Fruit fly (Drosophila melanogaster) whole organism, embryonic: ENCODE data around the gene CG31249.
A peak's percentile ranks its signal among the peaks of the same experiment; 100 is the strongest.

Source experiments
- Atf-2 ChIP-seq: fragments of 200-800 bp; sonication (Bioruptor generic); optimal IDR thresholded peaks from 2 replicates; lab custom pipeline; 2016; ENCODE audit warnings: missing biosample characterization, missing genetic modification characterization
- Atf6 ChIP-seq: fragments of 200-800 bp; sonication (Bioruptor generic); IDR thresholded peaks from 2 replicates; pipeline ENCODE4 v1.3.6; 2022; ENCODE audit warnings: missing biosample characterization, missing genetic modification characterization
- Blimp-1 ChIP-seq: fragments of 200-800 bp; sonication (Bioruptor generic); optimal IDR thresholded peaks from 3 replicates; lab custom pipeline; 2018; ENCODE audit warnings: missing biosample characterization, missing genetic modification characterization, mild to moderate bottlenecking, moderate library complexity, missing genetic modification reagents
- CG10267 ChIP-seq: fragments of 200-800 bp; sonication (Bioruptor generic); optimal IDR thresholded peaks from 2 replicates; lab custom pipeline; 2018; ENCODE audit warnings: missing biosample characterization, mild to moderate bottlenecking, missing genetic modification characterization, moderate library complexity
- CG10366 ChIP-seq: fragments of 200-800 bp; sonication (Bioruptor generic); IDR thresholded peaks from 2 replicates; pipeline ENCODE4 v1.3.6; 2022; ENCODE audit warnings: missing biosample characterization, missing genetic modification characterization
- CG10431 ChIP-seq: fragments of 200-800 bp; sonication (Bioruptor generic); optimal IDR thresholded peaks from 3 replicates; lab custom pipeline; 2018; ENCODE audit warnings: missing biosample characterization, mild to moderate bottlenecking, missing genetic modification characterization
- CG10543 ChIP-seq: fragments of 200-800 bp; sonication (Bioruptor generic); optimal IDR thresholded peaks from 3 replicates; lab custom pipeline; 2017; ENCODE audit warnings: missing biosample characterization, mild to moderate bottlenecking, missing genetic modification characterization, moderate library complexity
- CG10565 ChIP-seq: fragments of 200-800 bp; sonication (Bioruptor generic); optimal IDR thresholded peaks from 3 replicates; lab custom pipeline; 2016; ENCODE audit warnings: missing biosample characterization, mild to moderate bottlenecking, missing genetic modification characterization
- CG12071 ChIP-seq: fragments of 200-800 bp; sonication (Bioruptor generic); optimal IDR thresholded peaks from 3 replicates; lab custom pipeline; 2018; ENCODE audit warnings: missing biosample characterization, mild to moderate bottlenecking, missing genetic modification characterization
- CG13424 ChIP-seq: fragments of 200-800 bp; sonication (Bioruptor generic); optimal IDR thresholded peaks from 2 replicates; lab custom pipeline; 2019; ENCODE audit warnings: missing biosample characterization, mild to moderate bottlenecking, missing genetic modification characterization, moderate library complexity
- CG16813 ChIP-seq: fragments of 200-800 bp; sonication (Bioruptor generic); IDR thresholded peaks from 3 replicates; pipeline ENCODE4 v1.3.6; 2022; ENCODE audit warnings: missing biosample characterization, missing genetic modification characterization; ENCODE audit not compliant: partially characterized antibody
- CG17385 ChIP-seq: fragments of 200-800 bp; sonication (Bioruptor generic); optimal IDR thresholded peaks from 3 replicates; lab custom pipeline; 2018; ENCODE audit warnings: missing biosample characterization, mild to moderate bottlenecking, missing genetic modification characterization
- CG2120 ChIP-seq: fragments of 200-800 bp; sonication (Bioruptor generic); optimal IDR thresholded peaks from 3 replicates; lab custom pipeline; 2016; ENCODE audit warnings: missing biosample characterization, missing genetic modification characterization
- CG3065 ChIP-seq: fragments of 200-800 bp; sonication (Bioruptor generic); optimal IDR thresholded peaks from 2 replicates; lab custom pipeline; 2016; ENCODE audit warnings: missing biosample characterization, missing genetic modification characterization
- CG3163 ChIP-seq: fragments of 200-800 bp; sonication (Bioruptor generic); optimal IDR thresholded peaks from 3 replicates; lab custom pipeline; 2016; ENCODE audit warnings: missing biosample characterization, missing genetic modification characterization
- CG4360 ChIP-seq: fragments of 200-800 bp; sonication (Bioruptor generic); IDR thresholded peaks from 2 replicates; pipeline ENCODE4 v1.3.6; 2022; ENCODE audit warnings: missing biosample characterization, missing genetic modification characterization
- CG4854 ChIP-seq: fragments of 200-800 bp; sonication (Bioruptor generic); optimal IDR thresholded peaks from 2 replicates; lab custom pipeline; 2016; ENCODE audit warnings: missing biosample characterization, missing genetic modification characterization, inconsistent platforms
- CG6791 ChIP-seq: fragments of 200-800 bp; sonication (Bioruptor generic); IDR thresholded peaks from 3 replicates; pipeline ENCODE4 v1.3.6; 2022; ENCODE audit warnings: missing biosample characterization, missing genetic modification characterization; ENCODE audit not compliant: partially characterized antibody
- CG6854 ChIP-seq: fragments of 200-800 bp; sonication (Bioruptor generic); optimal IDR thresholded peaks from 3 replicates; lab custom pipeline; 2017; ENCODE audit warnings: missing biosample characterization, mild to moderate bottlenecking, missing genetic modification characterization
- CG8478 ChIP-seq: fragments of >200 bp; optimal IDR thresholded peaks from 2 replicates; lab custom pipeline; 2018
- CG8765 ChIP-seq: fragments of 200-800 bp; sonication (Bioruptor generic); IDR thresholded peaks from 2 replicates; pipeline ENCODE4 v1.3.6; 2022; ENCODE audit warnings: missing biosample characterization, missing genetic modification characterization
- D ChIP-seq, 2 experiments: fragments of 200-800 bp in 1 of 2; fragments of >200 bp in 1 of 2; sonication (Bioruptor generic) in 1 of 2; optimal IDR thresholded peaks; 2 replicates in 1 of 2; 3 replicates in 1 of 2; lab custom pipeline; 2017; ENCODE audit warnings: mild to moderate bottlenecking in 1 of 2, missing biosample characterization in 1 of 2, missing genetic modification characterization in 1 of 2, missing genetic modification reagents in 1 of 2
- Drgx ChIP-seq: fragments of 200-800 bp; sonication (Bioruptor generic); IDR thresholded peaks from 2 replicates; pipeline ENCODE4 v1.3.6; 2022; ENCODE audit warnings: missing biosample characterization, missing genetic modification characterization
- Hr51 ChIP-seq, 2 experiments: fragments of 200-800 bp; sonication (Bioruptor generic); optimal IDR thresholded peaks; 2 replicates in 1 of 2; 3 replicates in 1 of 2; lab custom pipeline; 2016 to 2018; ENCODE audit warnings: missing biosample characterization in 2 of 2, missing genetic modification characterization in 2 of 2, mild to moderate bottlenecking in 1 of 2, moderate library complexity in 1 of 2
- Hr78 ChIP-seq, 2 experiments: fragments of 200-800 bp in 1 of 2; fragments of >200 bp in 1 of 2; sonication (Bioruptor generic) in 1 of 2; optimal IDR thresholded peaks; 2 replicates each; lab custom pipeline; 2017 to 2019; ENCODE audit warnings: missing biosample characterization in 2 of 2, missing genetic modification characterization in 2 of 2, mild to moderate bottlenecking in 1 of 2, moderate library complexity in 1 of 2
- Hsf ChIP-seq: fragments of 200-800 bp; sonication (Bioruptor generic); optimal IDR thresholded peaks from 3 replicates; lab custom pipeline; 2016; ENCODE audit warnings: missing biosample characterization, missing genetic modification characterization
- Lim3 ChIP-seq: fragments of 200-800 bp; sonication (Bioruptor generic); IDR thresholded peaks from 2 replicates; pipeline ENCODE4 v1.3.6; 2022; ENCODE audit warnings: missing biosample characterization, missing genetic modification characterization
- Med ChIP-seq: fragments of 200-800 bp; sonication (Bioruptor generic); peaks from one replicate; lab custom pipeline; 2016; ENCODE audit warnings: missing biosample characterization, missing genetic modification characterization, mild to moderate bottlenecking, inconsistent platforms, moderate library complexity
- Optix ChIP-seq: fragments of 200-800 bp; sonication (Bioruptor generic); IDR thresholded peaks from 3 replicates; pipeline ENCODE4 v1.3.6; 2022; ENCODE audit warnings: missing biosample characterization, missing genetic modification characterization
- Sox102F ChIP-seq: fragments of 200-800 bp; sonication (Bioruptor generic); optimal IDR thresholded peaks from 2 replicates; lab custom pipeline; 2018; ENCODE audit warnings: missing biosample characterization, mild to moderate bottlenecking, missing genetic modification characterization, moderate library complexity
- Ssrp ChIP-seq: fragments of 200-800 bp; sonication (Bioruptor generic); optimal IDR thresholded peaks from 2 replicates; lab custom pipeline; 2018; ENCODE audit warnings: missing biosample characterization, mild to moderate bottlenecking, missing genetic modification characterization, moderate library complexity
- amos ChIP-seq: fragments of 200-800 bp; sonication (Bioruptor generic); IDR thresholded peaks from 2 replicates; pipeline ENCODE4 v1.3.6; 2022; ENCODE audit warnings: missing biosample characterization, missing genetic modification characterization; ENCODE audit not compliant: partially characterized antibody
- cad ChIP-seq: fragments of >200 bp; optimal IDR thresholded peaks from 2 replicates; lab custom pipeline; 2017; ENCODE audit warnings: missing biosample characterization, missing genetic modification characterization
- chinmo ChIP-seq: fragments of 200-800 bp; sonication (Bioruptor generic); IDR thresholded peaks from 4 replicates; pipeline ENCODE4 v1.3.6; 2022; ENCODE audit warnings: missing biosample characterization, missing genetic modification characterization; ENCODE audit not compliant: partially characterized antibody
- corto ChIP-seq: fragments of 200-800 bp; sonication (Bioruptor generic); optimal IDR thresholded peaks from 2 replicates; lab custom pipeline; 2016; ENCODE audit warnings: missing biosample characterization, mild to moderate bottlenecking, missing genetic modification characterization, moderate library complexity
- disco-r ChIP-seq: fragments of 200-800 bp; sonication (Bioruptor generic); optimal IDR thresholded peaks from 2 replicates; lab custom pipeline; 2016; ENCODE audit warnings: missing biosample characterization, missing genetic modification characterization
- nom ChIP-seq: fragments of 200-800 bp; sonication (Bioruptor generic); optimal IDR thresholded peaks from 2 replicates; lab custom pipeline; 2017; ENCODE audit warnings: missing biosample characterization, missing genetic modification characterization, mild to moderate bottlenecking, moderate library complexity, missing genetic modification reagents
- oc ChIP-seq: fragments of 200-800 bp; sonication (Bioruptor generic); optimal IDR thresholded peaks from 2 replicates; lab custom pipeline; 2018; ENCODE audit warnings: missing biosample characterization, mild to moderate bottlenecking, missing genetic modification characterization, moderate library complexity
- pfk ChIP-seq: fragments of 200-800 bp; sonication (Bioruptor generic); optimal IDR thresholded peaks from 2 replicates; lab custom pipeline; 2018; ENCODE audit warnings: missing biosample characterization, mild to moderate bottlenecking, missing genetic modification characterization, moderate library complexity
- pita ChIP-seq: fragments of 200-800 bp; sonication (Bioruptor generic); optimal IDR thresholded peaks from 2 replicates; lab custom pipeline; 2017; ENCODE audit warnings: missing biosample characterization, mild to moderate bottlenecking, missing genetic modification characterization
- run ChIP-seq: fragments of 200-800 bp; sonication (Bioruptor generic); optimal IDR thresholded peaks from 3 replicates; lab custom pipeline; 2018; ENCODE audit warnings: missing biosample characterization, mild to moderate bottlenecking, missing genetic modification characterization
- sens ChIP-seq: fragments of 200-800 bp; sonication (Bioruptor generic); peaks from one replicate; lab custom pipeline; 2016; ENCODE audit warnings: missing biosample characterization, missing genetic modification characterization
- sqz ChIP-seq: fragments of 200-800 bp; sonication (Bioruptor generic); optimal IDR thresholded peaks from 3 replicates; lab custom pipeline; 2018; ENCODE audit warnings: missing biosample characterization, mild to moderate bottlenecking, missing genetic modification characterization
- stc ChIP-seq: fragments of 200-800 bp; sonication (Bioruptor generic); IDR thresholded peaks from 2 replicates; pipeline ENCODE4 v1.3.6; 2022; ENCODE audit warnings: missing biosample characterization, missing genetic modification characterization
- tap ChIP-seq: fragments of 200-800 bp; optimal IDR thresholded peaks from 3 replicates; lab custom pipeline; 2019; ENCODE audit warnings: missing biosample characterization, mild to moderate bottlenecking, missing genetic modification characterization, moderate library complexity
- z ChIP-seq: fragments of 200-800 bp; sonication (Bioruptor generic); IDR thresholded peaks from 3 replicates; pipeline ENCODE4 v1.3.6; 2022; ENCODE audit warnings: missing biosample characterization, missing genetic modification characterization

The CG31249 gene

dm6 chr3R:17712623-17713521 lies 26.0 kb upstream of the CG31249 start (continued):
- TF ChIP-seq CG13424 (tag; lab: Kevin White, UChicago) (no peak), Atf6 (no peak), amos (GFP tag; lab: Robert Waterston, UW) (no peak), D (optimal IDR thresholded peaks at IDR 0.05; lab: Kevin White, UChicago) (no peak), D (GFP tag; optimal IDR thresholded peaks at IDR 0.05; lab: Kevin White, UChicago) (no peak), CG10267 (tag; lab: Kevin White, UChicago) (no peak), disco-r (no peak), CG12071 (GFP tag; lab: Kevin White, UChicago) (no peak), CG4854 (GFP tag; lab: Kevin White, UChicago) (no peak), pita (GFP tag; lab: Kevin White, UChicago) (no peak), run (tag; lab: Kevin White, UChicago) (no peak), CG3163 (GFP tag; lab: Kevin White, UChicago) (no peak), CG3065 (no peak), CG10366 (GFP tag; lab: Robert Waterston, UW) (no peak), corto (GFP tag; lab: Kevin White, UChicago) (peak; percentile 42), CG6791 (no peak), CG17385 (peak; percentile 75), Hr78 (GFP tag; optimal IDR thresholded peaks at IDR 0.05; lab: Kevin White, UChicago) (no peak), CG16813 (GFP tag; lab: Robert Waterston, UW) (no peak), Hsf (GFP tag; lab: Kevin White, UChicago) (no peak), Atf-2 (GFP tag; lab: Kevin White, UChicago) (no peak), Drgx (GFP tag; lab: Robert Waterston, UW) (no peak; the same call in 1 of the 2 replicates), Sox102F (GFP tag; lab: Kevin White, UChicago) (no peak), CG2120 (GFP tag; lab: Kevin White, UChicago) (no peak), z (GFP tag; lab: Robert Waterston, UW) (peak; percentile 73; the same call in 2 of the 3 replicates), Hr51 (GFP tag; optimal IDR thresholded peaks at IDR 0.05; lab: Kevin White, UChicago) (no peak)

DNA sequence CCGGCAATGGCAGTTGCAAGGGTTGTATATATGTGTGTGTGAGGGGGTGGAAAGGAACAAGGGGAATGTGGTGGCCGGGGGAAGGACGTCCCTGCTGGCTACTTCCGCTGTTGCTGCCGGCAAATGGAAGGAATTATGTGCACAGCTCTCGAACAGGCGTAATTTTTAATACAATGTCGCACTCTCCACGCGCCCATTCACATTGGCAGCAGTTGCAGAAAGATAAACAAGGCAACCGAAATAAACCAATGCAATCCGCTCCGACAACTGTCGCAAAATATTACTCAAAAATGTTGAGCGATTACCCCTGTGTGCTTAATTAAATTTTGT lies 24.7 kb upstream of the CG31249 start:
- no peak for TF ChIP-seq Lim3
- peak; percentile 18 for TF ChIP-seq tap
- TF ChIP-seq CG10565 (GFP tag; lab: Kevin White, UChicago), result no peak
- TF ChIP-seq nom (GFP tag; lab: Kevin White, UChicago), result no peak
- no peak for TF ChIP-seq Optix
- TF ChIP-seq Ssrp (tag; lab: Kevin White, UChicago), result no peak
- TF ChIP-seq sens, result peak; percentile 62

dm6 chr3R:17710900-17711645 lies 24.2 kb upstream of the CG31249 start:
- TF ChIP-seq cad (GFP tag; lab: Kevin White, UChicago), result peak; percentile 12
- TF ChIP-seq CG8765 (GFP tag; lab: Robert Waterston, UW), result 0 out of 2 replicates have a peak, but pooled peaks have one; percentile 38
- TF ChIP-seq CG10431 (GFP tag; lab: Kevin White, UChicago), result no peak
- peak; percentile 34 for TF ChIP-seq oc (tag; lab: Kevin White, UChicago)
- peak; percentile 52 for TF ChIP-seq Blimp-1 (GFP tag; lab: Kevin White, UChicago)
- no peak for TF ChIP-seq CG6854 (GFP tag; lab: Kevin White, UChicago)
- TF ChIP-seq CG4360 (GFP tag; lab: Robert Waterston, UW), result peak; percentile 73
- TF ChIP-seq sqz (GFP tag; lab: Kevin White, UChicago), result peak; percentile 84
- peak; percentile 7 for TF ChIP-seq CG8478 (lab: Kevin White, UChicago)
- TF ChIP-seq chinmo (GFP tag; lab: Robert Waterston, UW), result 0 out of 4 replicates have a peak, but pooled peaks have one; percentile 52
- peak; percentile 65 for TF ChIP-seq CG10543 (GFP tag; lab: Kevin White, UChicago)
- TF ChIP-seq pfk, result peak; percentile 82
- peak; percentile 58 for TF ChIP-seq Med
- no peak for TF ChIP-seq stc (GFP tag; lab: Robert Waterston, UW)
